Fruit fly (Drosophila melanogaster) Kc167 (cell line): ENCODE measurements around the gene Ipk2.

Source experiments
- Myc ChIP-seq: fragments of >200 bp; optimal IDR thresholded peaks from 2 replicates; lab custom pipeline; 2017; ENCODE audit warnings: missing external identifiers
- Sin3A ChIP-seq: fragments of >200 bp; optimal IDR thresholded peaks from 2 replicates; lab custom pipeline; 2018; ENCODE audit warnings: missing external identifiers
- h ChIP-seq: fragments of >200 bp; optimal IDR thresholded peaks from 3 replicates; lab custom pipeline; 2018; ENCODE audit warnings: missing external identifiers
- insv ChIP-seq: fragments of >200 bp; optimal IDR thresholded peaks from 3 replicates; lab custom pipeline; 2018; ENCODE audit warnings: missing external identifiers
- psq ChIP-seq: fragments of >200 bp; optimal IDR thresholded peaks from 2 replicates; lab custom pipeline; 2017; ENCODE audit warnings: missing external identifiers
- ttk ChIP-seq: sonication (Bioruptor generic); optimal IDR thresholded peaks from 2 replicates; lab custom pipeline; 2017; ENCODE audit warnings: missing external identifiers

The Ipk2 gene

dm6 chr2L:563314-563713 is 10.8 kb downstream of the Ipk2 start:
- TF ChIP-seq h (lab: Kevin White, UChicago) (no peak), ttk (lab: Kevin White, UChicago) (no peak), insv (lab: Kevin White, UChicago) (no peak), psq (lab: Kevin White, UChicago) (no peak), Sin3A (lab: Kevin White, UChicago) (no peak), Myc (lab: Kevin White, UChicago) (no peak)

dm6 chr2L:559770-560567 is 14.1 kb downstream of the Ipk2 start, which contains the start of gene rempA:
Gene rempA (minus strand): TSS chr2L:560310.
- TF ChIP-seq psq (lab: Kevin White, UChicago) (no peak), ttk (lab: Kevin White, UChicago) (no peak), insv (lab: Kevin White, UChicago) (no peak), h (lab: Kevin White, UChicago) (no peak), Myc (lab: Kevin White, UChicago) (no peak), Sin3A (lab: Kevin White, UChicago) (no peak)

dm6 chr2L:559311-559710 is 14.8 kb downstream of the Ipk2 start, which contains the start of gene Tspo:
Gene Tspo (plus strand): TSS chr2L:559612.
- no peak for TF ChIP-seq psq (lab: Kevin White, UChicago)
- TF ChIP-seq insv (lab: Kevin White, UChicago): no peak
- TF ChIP-seq Myc (lab: Kevin White, UChicago): no peak

dm6 chr2L:552432-552929 is 21.6 kb downstream of the Ipk2 start, which contains the start of gene Ets21C:
Gene Ets21C (minus strand): TSS chr2L:552923.
- no peak for TF ChIP-seq psq (lab: Kevin White, UChicago)
- TF ChIP-seq insv (lab: Kevin White, UChicago): peak; percentile 21

- TF ChIP-seq h (lab: Kevin White, UChicago): no peak
- no peak for TF ChIP-seq Sin3A (lab: Kevin White, UChicago)
- TF ChIP-seq insv (lab: Kevin White, UChicago): no peak
- TF ChIP-seq ttk (lab: Kevin White, UChicago): no peak
- TF ChIP-seq Myc (lab: Kevin White, UChicago): no peak
- no peak for TF ChIP-seq psq (lab: Kevin White, UChicago)
These were observed 24.4 kb downstream of the Ipk2 start for dm6 chr2L:549637-550036.

dm6 chr2L:547978-548377 is 26.1 kb downstream of the Ipk2 start:
- TF ChIP-seq h (lab: Kevin White, UChicago) (no peak), Myc (lab: Kevin White, UChicago) (no peak), psq (lab: Kevin White, UChicago) (no peak), insv (lab: Kevin White, UChicago) (no peak), Sin3A (lab: Kevin White, UChicago) (no peak), ttk (lab: Kevin White, UChicago) (no peak)

dm6 chr2L:544444-545179 is 29.5 kb downstream of the Ipk2 start, which contains the start of the genes Spp and nAChRbeta3:
Gene Spp (minus strand): TSS chr2L:544653.
Gene nAChRbeta3 (plus strand): TSS chr2L:545129.
- TF ChIP-seq ttk (lab: Kevin White, UChicago) (no peak), Sin3A (lab: Kevin White, UChicago) (no peak), psq (lab: Kevin White, UChicago) (no peak), insv (lab: Kevin White, UChicago) (no peak), h (lab: Kevin White, UChicago) (no peak)

dm6 chr2L:543799-544198 is 30.3 kb downstream of the Ipk2 start:
- TF ChIP-seq h (lab: Kevin White, UChicago): no peak
- TF ChIP-seq ttk (lab: Kevin White, UChicago): peak; percentile 97
- TF ChIP-seq psq (lab: Kevin White, UChicago): no peak

- TF ChIP-seq h (lab: Kevin White, UChicago): no peak
- no peak for TF ChIP-seq Sin3A (lab: Kevin White, UChicago)
- TF ChIP-seq insv (lab: Kevin White, UChicago): no peak
- TF ChIP-seq psq (lab: Kevin White, UChicago): no peak
- no peak for TF ChIP-seq ttk (lab: Kevin White, UChicago)
- TF ChIP-seq Myc (lab: Kevin White, UChicago): no peak
These were observed 31.6 kb downstream of the Ipk2 start, which contains the start of gene lwr for dm6 chr2L:542338-542967. Gene lwr (minus strand): TSS chr2L:542580.

dm6 chr2L:540572-541210 is 33.4 kb downstream of the Ipk2 start:
- no peak for TF ChIP-seq insv (lab: Kevin White, UChicago)
- no peak for TF ChIP-seq Myc (lab: Kevin White, UChicago)
- TF ChIP-seq ttk (lab: Kevin White, UChicago): no peak
- no peak for TF ChIP-seq h (lab: Kevin White, UChicago)
- TF ChIP-seq psq (lab: Kevin White, UChicago): no peak
- no peak for TF ChIP-seq Sin3A (lab: Kevin White, UChicago)
